Fruit fly (Drosophila melanogaster): ENCODE results near the gene CG17139.

DNA sequence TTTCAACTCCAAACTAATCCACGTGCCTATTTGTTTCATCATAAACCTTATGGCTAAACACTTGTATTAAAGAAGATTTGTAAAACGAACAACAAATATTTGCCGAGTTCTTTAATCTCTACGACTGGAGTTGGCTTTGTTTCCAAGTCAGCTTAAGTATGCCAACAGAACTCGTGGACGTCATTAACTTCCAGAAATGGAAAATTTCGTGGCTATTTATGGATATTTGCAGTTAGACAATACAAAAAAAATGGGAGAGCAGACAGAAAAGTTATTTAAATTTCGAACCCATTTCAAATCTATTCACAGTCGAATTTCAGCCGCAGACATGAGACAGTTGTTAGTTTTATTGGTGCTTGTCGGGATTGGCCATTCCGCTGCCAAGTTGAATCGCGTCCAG is 25.1 kb downstream of the CG17139 start, which contains the start of gene CG17134:
- TF ChIP-seq CG8478 (optimal IDR thresholded peaks at IDR 0.05) (no peak), CTCF (optimal IDR thresholded peaks at IDR 0.05) (no peak)

Measured in S2 (cell line).